Fruit fly (Drosophila melanogaster) whole organism, embryonic: ENCODE data around the gene rols.

Source experiments
- CG10979 ChIP-seq: fragments of 200-800 bp; sonication (Bioruptor generic); optimal IDR thresholded peaks from 2 replicates; lab custom pipeline; 2018; ENCODE audit warnings: missing biosample characterization, mild to moderate bottlenecking, missing genetic modification characterization, moderate library complexity
- CG11247 ChIP-seq: fragments of 200-800 bp; sonication (Bioruptor generic); IDR thresholded peaks from 2 replicates; pipeline ENCODE4 v1.3.6; 2022; ENCODE audit warnings: missing biosample characterization, missing genetic modification characterization
- CG12299 ChIP-seq: fragments of 200-800 bp; sonication (Bioruptor generic); optimal IDR thresholded peaks from 2 replicates; lab custom pipeline; 2018; ENCODE audit warnings: missing biosample characterization, mild to moderate bottlenecking, missing genetic modification characterization
- CG13894 ChIP-seq: fragments of 200-800 bp; sonication (Bioruptor generic); optimal IDR thresholded peaks from 3 replicates; lab custom pipeline; 2018; ENCODE audit warnings: missing biosample characterization, mild to moderate bottlenecking, missing genetic modification characterization, moderate library complexity
- CG15269 ChIP-seq: fragments of 200-800 bp; sonication (Bioruptor generic); optimal IDR thresholded peaks from 2 replicates; lab custom pipeline; 2018; ENCODE audit warnings: missing biosample characterization, mild to moderate bottlenecking, missing genetic modification characterization, moderate library complexity
- CG17359 ChIP-seq: fragments of 200-800 bp; sonication (Bioruptor generic); optimal IDR thresholded peaks from 3 replicates; lab custom pipeline; 2018; ENCODE audit warnings: missing biosample characterization, mild to moderate bottlenecking, missing genetic modification characterization, moderate library complexity
- CG17829 ChIP-seq: fragments of 200-800 bp; optimal IDR thresholded peaks from 2 replicates; lab custom pipeline; 2019; ENCODE audit warnings: missing biosample characterization, mild to moderate bottlenecking, missing genetic modification characterization, moderate library complexity
- CG18262 ChIP-seq: fragments of 200-800 bp; optimal IDR thresholded peaks from 3 replicates; lab custom pipeline; 2019; ENCODE audit warnings: missing biosample characterization, mild to moderate bottlenecking, missing genetic modification characterization, moderate library complexity
- CG31441 ChIP-seq: fragments of 200-800 bp; sonication (Bioruptor generic); IDR thresholded peaks from 2 replicates; pipeline ENCODE4 v1.3.6; 2022; ENCODE audit warnings: missing biosample characterization, missing genetic modification characterization
- CG6765 ChIP-seq: fragments of 200-800 bp; sonication (Bioruptor generic); optimal IDR thresholded peaks from 3 replicates; lab custom pipeline; 2017; ENCODE audit warnings: missing biosample characterization, mild to moderate bottlenecking, missing genetic modification characterization
- CG8359 ChIP-seq: fragments of 200-800 bp; sonication (Bioruptor generic); optimal IDR thresholded peaks from 2 replicates; lab custom pipeline; 2017; ENCODE audit warnings: missing biosample characterization, mild to moderate bottlenecking, missing genetic modification characterization, borderline replicate concordance
- CG8478 ChIP-seq: fragments of >200 bp; optimal IDR thresholded peaks from 2 replicates; lab custom pipeline; 2018
- CG8944 ChIP-seq: fragments of 200-800 bp; sonication (Bioruptor generic); optimal IDR thresholded peaks from 3 replicates; lab custom pipeline; 2016; ENCODE audit warnings: missing biosample characterization, missing genetic modification characterization
- CG9797 ChIP-seq: fragments of 200-800 bp; sonication (Bioruptor generic); optimal IDR thresholded peaks from 3 replicates; lab custom pipeline; 2018; ENCODE audit warnings: missing biosample characterization, mild to moderate bottlenecking, missing genetic modification characterization
- D ChIP-seq, 2 experiments: fragments of 200-800 bp in 1 of 2; fragments of >200 bp in 1 of 2; sonication (Bioruptor generic) in 1 of 2; optimal IDR thresholded peaks; 2 replicates in 1 of 2; 3 replicates in 1 of 2; lab custom pipeline; 2017; ENCODE audit warnings: mild to moderate bottlenecking in 1 of 2, missing biosample characterization in 1 of 2, missing genetic modification characterization in 1 of 2, missing genetic modification reagents in 1 of 2
- Doc3 ChIP-seq: fragments of 200-800 bp; sonication (Bioruptor generic); IDR thresholded peaks from 3 replicates; pipeline ENCODE4 v1.3.6; 2022; ENCODE audit warnings: missing biosample characterization, missing genetic modification characterization; ENCODE audit not compliant: partially characterized antibody
- Ets65A ChIP-seq: fragments of 200-800 bp; sonication (Bioruptor generic); peaks from one replicate; lab custom pipeline; 2016; ENCODE audit warnings: missing biosample characterization, missing genetic modification characterization
- HLHmδ ChIP-seq: fragments of 200-800 bp; sonication (Bioruptor generic); optimal IDR thresholded peaks from 2 replicates; lab custom pipeline; 2018; ENCODE audit warnings: missing biosample characterization, mild to moderate bottlenecking, missing genetic modification characterization, moderate library complexity
- Hr78 ChIP-seq, 2 experiments: fragments of 200-800 bp in 1 of 2; fragments of >200 bp in 1 of 2; sonication (Bioruptor generic) in 1 of 2; optimal IDR thresholded peaks; 2 replicates each; lab custom pipeline; 2017 to 2019; ENCODE audit warnings: missing biosample characterization in 2 of 2, missing genetic modification characterization in 2 of 2, mild to moderate bottlenecking in 1 of 2, moderate library complexity in 1 of 2
- Lim3 ChIP-seq: fragments of 200-800 bp; sonication (Bioruptor generic); IDR thresholded peaks from 2 replicates; pipeline ENCODE4 v1.3.6; 2022; ENCODE audit warnings: missing biosample characterization, missing genetic modification characterization
- Med ChIP-seq: fragments of 200-800 bp; sonication (Bioruptor generic); peaks from one replicate; lab custom pipeline; 2016; ENCODE audit warnings: missing biosample characterization, missing genetic modification characterization, mild to moderate bottlenecking, inconsistent platforms, moderate library complexity
- Six4 ChIP-seq: fragments of 200-800 bp; sonication (Bioruptor generic); optimal IDR thresholded peaks from 2 replicates; lab custom pipeline; 2016; ENCODE audit warnings: missing biosample characterization, missing genetic modification characterization
- Sox100B ChIP-seq: fragments of 200-800 bp; sonication (Bioruptor generic); optimal IDR thresholded peaks from 3 replicates; lab custom pipeline; 2018; ENCODE audit warnings: missing biosample characterization, mild to moderate bottlenecking, missing genetic modification characterization
- Vsx1 ChIP-seq: fragments of 200-800 bp; sonication (Bioruptor generic); optimal IDR thresholded peaks from 2 replicates; lab custom pipeline; 2017; ENCODE audit warnings: missing biosample characterization, mild to moderate bottlenecking, missing genetic modification characterization, missing genetic modification reagents
- abd-A ChIP-seq: fragments of 200-800 bp; sonication (Bioruptor generic); optimal IDR thresholded peaks from 3 replicates; lab custom pipeline; 2019; ENCODE audit warnings: missing biosample characterization, mild to moderate bottlenecking, missing genetic modification characterization, moderate library complexity
- caup ChIP-seq: fragments of 200-800 bp; sonication (Bioruptor generic); optimal IDR thresholded peaks from 3 replicates; lab custom pipeline; 2017; ENCODE audit warnings: missing biosample characterization, mild to moderate bottlenecking, missing genetic modification characterization, moderate library complexity; ENCODE audit not compliant: severe bottlenecking
- cg ChIP-seq: fragments of 200-800 bp; sonication (Bioruptor generic); optimal IDR thresholded peaks from 3 replicates; lab custom pipeline; 2019; ENCODE audit warnings: missing biosample characterization, mild to moderate bottlenecking, missing genetic modification characterization, moderate library complexity
- dati ChIP-seq: fragments of 200-800 bp; sonication (Bioruptor generic); IDR thresholded peaks from 2 replicates; pipeline ENCODE4 v1.3.6; 2022; ENCODE audit warnings: missing biosample characterization, missing genetic modification characterization
- dmrt99B ChIP-seq: fragments of 200-800 bp; sonication (Bioruptor generic); optimal IDR thresholded peaks from 2 replicates; lab custom pipeline; 2018; ENCODE audit warnings: missing biosample characterization, mild to moderate bottlenecking, missing genetic modification characterization, moderate library complexity
- emc ChIP-seq: fragments of 200-800 bp; sonication (Bioruptor generic); optimal IDR thresholded peaks from 2 replicates; lab custom pipeline; 2016; ENCODE audit warnings: missing biosample characterization, missing genetic modification characterization
- gem ChIP-seq: fragments of 200-800 bp; sonication (Bioruptor generic); optimal IDR thresholded peaks from 2 replicates; lab custom pipeline; 2019; ENCODE audit warnings: missing biosample characterization, mild to moderate bottlenecking, missing genetic modification characterization, moderate library complexity
- gsb ChIP-seq: fragments of 200-800 bp; sonication (Bioruptor generic); IDR thresholded peaks from 2 replicates; pipeline ENCODE4 v1.3.6; 2022; ENCODE audit warnings: missing biosample characterization, missing genetic modification characterization
- nmo ChIP-seq: fragments of 200-800 bp; sonication (Bioruptor generic); optimal IDR thresholded peaks from 2 replicates; lab custom pipeline; 2018; ENCODE audit warnings: missing biosample characterization, mild to moderate bottlenecking, missing genetic modification characterization, moderate library complexity
- phol ChIP-seq: fragments of 200-800 bp; sonication (Bioruptor generic); optimal IDR thresholded peaks from 3 replicates; lab custom pipeline; 2018; ENCODE audit warnings: missing biosample characterization, mild to moderate bottlenecking, missing genetic modification characterization, moderate library complexity
- psq ChIP-seq: fragments of 200-800 bp; sonication (Bioruptor generic); optimal IDR thresholded peaks from 2 replicates; lab custom pipeline; 2017; ENCODE audit warnings: missing biosample characterization, missing genetic modification characterization
- pum ChIP-seq: fragments of 200-800 bp; sonication (Bioruptor generic); optimal IDR thresholded peaks from 2 replicates; lab custom pipeline; 2016; ENCODE audit warnings: missing biosample characterization, missing genetic modification characterization
- so ChIP-seq: fragments of 200-800 bp; sonication (Bioruptor generic); IDR thresholded peaks from 3 replicates; pipeline ENCODE4 v1.3.6; 2022; ENCODE audit warnings: missing biosample characterization, missing genetic modification characterization
- vvl ChIP-seq: fragments of 200-800 bp; sonication (Bioruptor generic); IDR thresholded peaks from 2 replicates; pipeline ENCODE4 v1.3.6; 2022; ENCODE audit warnings: missing biosample characterization, missing genetic modification characterization
- yki ChIP-seq: fragments of >200 bp; optimal IDR thresholded peaks from 3 replicates; lab custom pipeline; 2018

rols gene

dm6 chr3L:12090184-12090897, 25.7 kb upstream of the rols start (continued):
- TF ChIP-seq CG10979 (tag; lab: Kevin White, UChicago) (peak; percentile 9), CG18262 (tag; lab: Kevin White, UChicago) (peak; percentile 94), CG31441 (no peak), caup (no peak), CG12299 (tag; lab: Kevin White, UChicago) (no peak), CG17829 (tag; lab: Kevin White, UChicago) (peak; percentile 12), nmo (GFP tag; lab: Kevin White, UChicago) (peak; percentile 13), vvl (GFP tag; lab: Robert Waterston, UW) (peak; percentile 71), D (optimal IDR thresholded peaks at IDR 0.05; lab: Kevin White, UChicago) (no peak), D (GFP tag; optimal IDR thresholded peaks at IDR 0.05; lab: Kevin White, UChicago) (peak; percentile 11), CG8359 (GFP tag; lab: Kevin White, UChicago) (no peak), gsb (no peak), so (GFP tag; lab: Robert Waterston, UW) (no peak), Sox100B (GFP tag; lab: Kevin White, UChicago) (peak; percentile 31), pum (GFP tag; lab: Kevin White, UChicago) (no peak), cg (GFP tag; lab: Kevin White, UChicago) (peak; percentile 75), Six4 (GFP tag; lab: Kevin White, UChicago) (no peak), dati (GFP tag; lab: Robert Waterston, UW) (no peak), CG11247 (no peak), gem (peak; percentile 5), emc (GFP tag; lab: Kevin White, UChicago) (no peak), phol (tag; lab: Kevin White, UChicago) (peak; percentile 34), HLHmδ (peak; percentile 77), CG15269 (tag; lab: Kevin White, UChicago) (peak; percentile 6), dmrt99B (peak; percentile 26), yki (no peak), CG6765 (GFP tag; lab: Kevin White, UChicago) (no peak), CG8944 (GFP tag; lab: Kevin White, UChicago) (no peak), Vsx1 (no peak), psq (GFP tag; lab: Kevin White, UChicago) (peak; percentile 53), CG8478 (lab: Kevin White, UChicago) (no peak), Med (GFP tag; lab: Kevin White, UChicago) (peak; percentile 72), Doc3 (GFP tag; lab: Robert Waterston, UW) (no peak), CG17359 (tag; lab: Kevin White, UChicago) (peak; percentile 13), Hr78 (GFP tag; optimal IDR thresholded peaks at IDR 0.05; lab: Kevin White, UChicago) (no peak), Lim3 (GFP tag; lab: Robert Waterston, UW) (no peak)

- peak; percentile 17 for TF ChIP-seq CG13894 (tag; lab: Kevin White, UChicago)
- peak; percentile 40 for TF ChIP-seq abd-A (tag; lab: Kevin White, UChicago)
- peak; percentile 44 for TF ChIP-seq Ets65A (GFP tag; lab: Kevin White, UChicago)
- no peak for TF ChIP-seq CG9797 (GFP tag; lab: Kevin White, UChicago)
These were observed 23.7 kb upstream of the rols start, which contains the start of gene CG17154 for dm6 chr3L:12088326-12088725. Gene CG17154, plus strand, starts transcription at chr3L:12088626.
